Fruit fly (Drosophila melanogaster) whole organism, prepupa: ENCODE measurements around the gene RhoU.

Experiments used
- Blimp-1 ChIP-seq: fragments of 200-800 bp; sonication (Bioruptor generic); optimal IDR thresholded peaks from 3 replicates; lab custom pipeline; 2017; ENCODE audit warnings: missing biosample characterization, missing genetic modification characterization, mild to moderate bottlenecking, moderate library complexity, missing genetic modification reagents
- CG10631 ChIP-seq: fragments of 200-800 bp; sonication (Bioruptor generic); optimal IDR thresholded peaks from 2 replicates; lab custom pipeline; 2016; ENCODE audit warnings: missing biosample characterization, missing genetic modification characterization
- CG10669 ChIP-seq: fragments of 200-800 bp; sonication (Bioruptor generic); optimal IDR thresholded peaks from 3 replicates; lab custom pipeline; 2018; ENCODE audit warnings: missing biosample characterization, mild to moderate bottlenecking, missing genetic modification characterization, moderate library complexity
- CG11294 ChIP-seq: fragments of 200-800 bp; sonication (Bioruptor generic); IDR thresholded peaks from 2 replicates; pipeline ENCODE4 v1.3.6; 2022; ENCODE audit warnings: missing biosample characterization, missing genetic modification characterization
- CG15336 ChIP-seq: fragments of 200-800 bp; sonication (Bioruptor generic); IDR thresholded peaks from 2 replicates; pipeline ENCODE4 v1.3.6; 2022; ENCODE audit warnings: missing biosample characterization, missing genetic modification characterization
- CG3032 ChIP-seq: fragments of 200-800 bp; optimal IDR thresholded peaks from 2 replicates; lab custom pipeline; 2019; ENCODE audit warnings: missing biosample characterization, mild to moderate bottlenecking, missing genetic modification characterization, moderate library complexity
- CG31627 ChIP-seq: fragments of 200-800 bp; sonication (Bioruptor generic); optimal IDR thresholded peaks from 3 replicates; lab custom pipeline; 2016; ENCODE audit warnings: missing biosample characterization, missing genetic modification characterization
- CG32006 ChIP-seq: fragments of 200-800 bp; sonication (Bioruptor generic); optimal IDR thresholded peaks from 3 replicates; lab custom pipeline; 2017; ENCODE audit warnings: missing biosample characterization, mild to moderate bottlenecking, missing genetic modification characterization
- CG34406 ChIP-seq: fragments of 200-800 bp; sonication (Bioruptor generic); optimal IDR thresholded peaks from 3 replicates; lab custom pipeline; 2016; ENCODE audit warnings: missing biosample characterization, missing genetic modification characterization
- CG3919 ChIP-seq: fragments of 200-800 bp; sonication (Bioruptor generic); optimal IDR thresholded peaks from 3 replicates; lab custom pipeline; 2016; ENCODE audit warnings: missing biosample characterization, missing genetic modification characterization
- CG4318 ChIP-seq: fragments of 200-800 bp; sonication (Bioruptor generic); optimal IDR thresholded peaks from 3 replicates; lab custom pipeline; 2017; ENCODE audit warnings: missing biosample characterization, mild to moderate bottlenecking, missing genetic modification characterization
- CG6163 ChIP-seq: fragments of 200-800 bp; sonication (Bioruptor generic); IDR thresholded peaks from 3 replicates; pipeline ENCODE4 v1.3.6; 2022; ENCODE audit warnings: missing biosample characterization, missing genetic modification characterization
- CG6276 ChIP-seq: fragments of 200-800 bp; sonication (Bioruptor generic); optimal IDR thresholded peaks from 2 replicates; lab custom pipeline; 2017; ENCODE audit warnings: missing biosample characterization, mild to moderate bottlenecking, missing genetic modification characterization
- CG6792 ChIP-seq: fragments of 200-800 bp; sonication (Bioruptor generic); optimal IDR thresholded peaks from 3 replicates; lab custom pipeline; 2016; ENCODE audit warnings: missing biosample characterization, missing genetic modification characterization
- CG6854 ChIP-seq: fragments of 200-800 bp; sonication (Bioruptor generic); optimal IDR thresholded peaks from 2 replicates; lab custom pipeline; 2017; ENCODE audit warnings: missing biosample characterization, mild to moderate bottlenecking, missing genetic modification characterization
- CG7368 ChIP-seq: fragments of 200-800 bp; sonication (Bioruptor generic); optimal IDR thresholded peaks from 3 replicates; lab custom pipeline; 2016; ENCODE audit warnings: missing biosample characterization, missing genetic modification characterization
- CG8119 ChIP-seq: fragments of 200-800 bp; sonication (Bioruptor generic); IDR thresholded peaks from 3 replicates; pipeline ENCODE4 v1.3.6; 2022; ENCODE audit warnings: missing biosample characterization, missing genetic modification characterization
- CG8632 ChIP-seq: fragments of 200-800 bp; sonication (Bioruptor generic); optimal IDR thresholded peaks from 3 replicates; lab custom pipeline; 2016; ENCODE audit warnings: missing biosample characterization, missing genetic modification characterization
- CG9139 ChIP-seq: fragments of 200-800 bp; sonication (Bioruptor generic); optimal IDR thresholded peaks from 3 replicates; lab custom pipeline; 2017; ENCODE audit warnings: missing biosample characterization, mild to moderate bottlenecking, missing genetic modification characterization
- Eip78C ChIP-seq: fragments of 200-800 bp; sonication (Bioruptor generic); peaks from one replicate; lab custom pipeline; 2016; ENCODE audit warnings: missing biosample characterization, missing genetic modification characterization
- Eip93F ChIP-seq: fragments of 200-800 bp; sonication (Bioruptor generic); optimal IDR thresholded peaks from 2 replicates; lab custom pipeline; 2016; ENCODE audit warnings: missing biosample characterization, mild to moderate bottlenecking, missing genetic modification characterization
- Ets21C ChIP-seq: fragments of 200-800 bp; sonication (Bioruptor generic); optimal IDR thresholded peaks from 3 replicates; lab custom pipeline; 2016; ENCODE audit warnings: missing biosample characterization, missing genetic modification characterization
- Ets96B ChIP-seq: fragments of 200-800 bp; optimal IDR thresholded peaks from 2 replicates; lab custom pipeline; 2019; ENCODE audit warnings: missing biosample characterization, mild to moderate bottlenecking, missing genetic modification characterization, moderate library complexity
- Hr38 ChIP-seq: sonication (Bioruptor generic); optimal IDR thresholded peaks from 2 replicates; lab custom pipeline; 2016; ENCODE audit warnings: missing biosample characterization, missing genetic modification characterization
- Hr39 ChIP-seq: fragments of 200-800 bp; sonication (Bioruptor generic); optimal IDR thresholded peaks from 2 replicates; lab custom pipeline; 2016; ENCODE audit warnings: missing biosample characterization, missing genetic modification characterization
- Hr4 ChIP-seq: fragments of 200-800 bp; sonication (Bioruptor generic); optimal IDR thresholded peaks from 3 replicates; lab custom pipeline; 2016; ENCODE audit warnings: missing biosample characterization, missing genetic modification characterization
- Lpt ChIP-seq: fragments of 200-800 bp; sonication (Bioruptor generic); optimal IDR thresholded peaks from 3 replicates; lab custom pipeline; 2016; ENCODE audit warnings: missing biosample characterization, missing genetic modification characterization
- Met ChIP-seq: fragments of 200-800 bp; sonication (Bioruptor generic); optimal IDR thresholded peaks from 3 replicates; lab custom pipeline; 2016; ENCODE audit warnings: missing biosample characterization, missing genetic modification characterization
- OdsH ChIP-seq: fragments of 200-800 bp; sonication (Bioruptor generic); optimal IDR thresholded peaks from 3 replicates; lab custom pipeline; 2016; ENCODE audit warnings: missing biosample characterization, missing genetic modification characterization
- Smox ChIP-seq: fragments of 200-800 bp; sonication (Bioruptor generic); optimal IDR thresholded peaks from 3 replicates; lab custom pipeline; 2016; ENCODE audit warnings: missing biosample characterization, missing genetic modification characterization
- Sox102F ChIP-seq: fragments of 200-800 bp; sonication (Bioruptor generic); optimal IDR thresholded peaks from 2 replicates; lab custom pipeline; 2016; ENCODE audit warnings: missing biosample characterization, mild to moderate bottlenecking, missing genetic modification characterization
- Sox14 ChIP-seq: fragments of 200-800 bp; sonication (Bioruptor generic); optimal IDR thresholded peaks from 3 replicates; lab custom pipeline; 2016; ENCODE audit warnings: missing biosample characterization, missing genetic modification characterization
- Sox15 ChIP-seq: fragments of 200-800 bp; sonication (Bioruptor generic); optimal IDR thresholded peaks from 3 replicates; lab custom pipeline; 2016; ENCODE audit warnings: missing biosample characterization, missing genetic modification characterization
- achi ChIP-seq: fragments of 200-800 bp; sonication (Bioruptor generic); optimal IDR thresholded peaks from 3 replicates; lab custom pipeline; 2016; ENCODE audit warnings: missing biosample characterization, missing genetic modification characterization
- acj6 ChIP-seq: fragments of 200-800 bp; sonication (Bioruptor generic); optimal IDR thresholded peaks from 3 replicates; lab custom pipeline; 2016; ENCODE audit warnings: missing biosample characterization, missing genetic modification characterization
- cyc ChIP-seq: fragments of 200-800 bp; sonication (Bioruptor generic); optimal IDR thresholded peaks from 3 replicates; lab custom pipeline; 2016; ENCODE audit warnings: missing biosample characterization, missing genetic modification characterization
- dac ChIP-seq: fragments of 200-800 bp; sonication (Bioruptor generic); optimal IDR thresholded peaks from 2 replicates; lab custom pipeline; 2017; ENCODE audit warnings: missing biosample characterization, mild to moderate bottlenecking, missing genetic modification characterization
- dsx ChIP-seq: fragments of 200-800 bp; optimal IDR thresholded peaks from 3 replicates; lab custom pipeline; 2019; ENCODE audit warnings: missing biosample characterization, mild to moderate bottlenecking, missing genetic modification characterization, moderate library complexity; ENCODE audit not compliant: poor library complexity, severe bottlenecking
- eg ChIP-seq: fragments of 200-800 bp; sonication (Bioruptor generic); IDR thresholded peaks from 3 replicates; pipeline ENCODE4 v1.3.6; 2022; ENCODE audit warnings: missing biosample characterization, missing genetic modification characterization
- esn ChIP-seq: fragments of 200-800 bp; sonication (Bioruptor generic); optimal IDR thresholded peaks from 2 replicates; lab custom pipeline; 2016; ENCODE audit warnings: missing biosample characterization, mild to moderate bottlenecking, missing genetic modification characterization, moderate library complexity
- fd59A ChIP-seq: fragments of 200-800 bp; sonication (Bioruptor generic); optimal IDR thresholded peaks from 2 replicates; lab custom pipeline; 2017; ENCODE audit warnings: missing biosample characterization, mild to moderate bottlenecking, missing genetic modification characterization, missing genetic modification reagents
- fd85E ChIP-seq: fragments of 200-800 bp; sonication (Bioruptor generic); optimal IDR thresholded peaks from 3 replicates; lab custom pipeline; 2016; ENCODE audit warnings: missing biosample characterization, missing genetic modification characterization
- lz ChIP-seq: fragments of 200-800 bp; sonication (Bioruptor generic); optimal IDR thresholded peaks from 3 replicates; lab custom pipeline; 2016; ENCODE audit warnings: missing biosample characterization, missing genetic modification characterization
- net ChIP-seq: fragments of 200-800 bp; sonication (Bioruptor generic); optimal IDR thresholded peaks from 3 replicates; lab custom pipeline; 2016; ENCODE audit warnings: missing biosample characterization, missing genetic modification characterization
- pdm3 ChIP-seq: fragments of 200-800 bp; sonication (Bioruptor generic); optimal IDR thresholded peaks from 3 replicates; lab custom pipeline; 2016; ENCODE audit warnings: missing biosample characterization, missing genetic modification characterization
- salr ChIP-seq, 2 experiments: fragments of 200-800 bp; sonication (Bioruptor generic); optimal IDR thresholded peaks; 3 replicates each; lab custom pipeline; 2016 to 2018; ENCODE audit warnings: missing biosample characterization in 2 of 2, missing genetic modification characterization in 2 of 2, mild to moderate bottlenecking in 1 of 2
- ss ChIP-seq, 2 experiments: fragments of 200-800 bp; sonication (Bioruptor generic); optimal IDR thresholded peaks; 2 replicates in 1 of 2; 3 replicates in 1 of 2; lab custom pipeline; 2017 to 2018; ENCODE audit warnings: mild to moderate bottlenecking in 2 of 2, missing biosample characterization in 2 of 2, missing genetic modification characterization in 2 of 2, moderate library complexity in 1 of 2
- svp ChIP-seq: fragments of 200-800 bp; sonication (Bioruptor generic); peaks from one replicate; lab custom pipeline; 2016; ENCODE audit warnings: missing biosample characterization, missing genetic modification characterization
- vri ChIP-seq: fragments of 200-800 bp; sonication (Bioruptor generic); optimal IDR thresholded peaks from 3 replicates; lab custom pipeline; 2016; ENCODE audit warnings: missing biosample characterization, mild to moderate bottlenecking, missing genetic modification characterization

The RhoU gene

dm6 chrX:10104477-10104876, 18.1 kb downstream of the RhoU start (continued):
- TF ChIP-seq OdsH (GFP tag; lab: Kevin White, UChicago), result peak; percentile 68
- TF ChIP-seq Ets96B, result peak; percentile 18
- no peak for TF ChIP-seq Lpt (GFP tag; lab: Kevin White, UChicago)
- TF ChIP-seq CG34406, result peak; percentile 64
- peak; percentile 45 for TF ChIP-seq CG10669
- TF ChIP-seq CG6854 (GFP tag; lab: Kevin White, UChicago), result peak; percentile 28
- TF ChIP-seq net (GFP tag; lab: Kevin White, UChicago), result peak; percentile 62
- no peak for TF ChIP-seq CG11294 (GFP tag; lab: Robert Waterston, UW)

DNA sequence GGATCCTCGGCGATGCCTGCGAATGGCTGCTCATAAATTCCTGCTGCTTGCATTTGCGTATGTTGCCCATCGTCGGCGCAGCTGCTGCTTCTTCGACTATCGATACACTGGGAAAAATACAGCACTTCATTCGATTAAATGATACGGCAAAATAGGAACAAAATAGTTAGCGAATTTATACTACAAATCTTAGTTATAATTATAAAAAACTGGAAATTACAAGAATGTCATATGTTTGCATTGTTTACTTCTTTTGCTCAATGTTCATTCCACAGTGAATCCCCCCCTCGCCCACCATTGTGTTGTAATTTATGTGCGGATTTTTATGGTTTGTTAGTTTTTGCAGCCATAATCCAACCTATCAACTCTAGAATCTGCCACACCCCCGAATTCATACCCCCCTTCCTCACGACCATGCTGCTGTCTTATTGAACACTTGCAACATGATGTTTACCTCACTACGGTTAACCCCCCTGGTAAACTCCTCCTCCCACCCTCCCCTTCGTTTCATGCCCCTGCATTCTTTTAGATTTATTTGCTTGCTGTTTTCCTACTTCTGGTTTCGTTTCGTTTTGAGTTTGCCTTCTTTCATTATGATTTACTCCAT, 19.5 kb downstream of the RhoU start:
- peak; percentile 41 for TF ChIP-seq CG6792 (GFP tag; lab: Kevin White, UChicago)
- peak; percentile 33 for TF ChIP-seq Met (GFP tag; lab: Kevin White, UChicago)
- TF ChIP-seq salr (GFP tag; optimal IDR thresholded peaks at IDR 0.05; lab: Kevin White, UChicago), result peak; percentile 51 to 56
- peak; percentile 40 for TF ChIP-seq Hr39 (GFP tag; lab: Kevin White, UChicago)
- no peak for TF ChIP-seq Ets21C (GFP tag; lab: Kevin White, UChicago)
- peak; percentile 62 for TF ChIP-seq fd59A (GFP tag; lab: Kevin White, UChicago)
- no peak for TF ChIP-seq Blimp-1 (GFP tag; lab: Kevin White, UChicago)
- peak; percentile 66 for TF ChIP-seq svp (GFP tag; lab: Kevin White, UChicago)
- TF ChIP-seq lz (GFP tag; lab: Kevin White, UChicago), result peak; percentile 14
- peak; percentile 40 for TF ChIP-seq CG9139 (GFP tag; lab: Kevin White, UChicago)
- peak; percentile 68 for TF ChIP-seq acj6
- TF ChIP-seq CG6854 (GFP tag; lab: Kevin White, UChicago), result no peak
- TF ChIP-seq achi (GFP tag; lab: Kevin White, UChicago), result peak; percentile 70
- peak; percentile 43 for TF ChIP-seq CG8632 (GFP tag; lab: Kevin White, UChicago)
- peak; percentile 75 for TF ChIP-seq Ets96B
- TF ChIP-seq Eip78C (GFP tag; lab: Kevin White, UChicago), result peak; percentile 89
- TF ChIP-seq Sox14 (GFP tag; lab: Kevin White, UChicago), result peak; percentile 59
- peak; percentile 74 for TF ChIP-seq CG15336
- peak; percentile 56 for TF ChIP-seq Lpt (GFP tag; lab: Kevin White, UChicago)
- TF ChIP-seq CG10631 (GFP tag; lab: Kevin White, UChicago), result peak; percentile 75
- TF ChIP-seq esn (GFP tag; lab: Kevin White, UChicago), result peak; percentile 26
- no peak for TF ChIP-seq Sox15 (GFP tag; lab: Kevin White, UChicago)
- TF ChIP-seq CG7368 (GFP tag; lab: Kevin White, UChicago), result peak; percentile 33
- peak; percentile 12 for TF ChIP-seq Sox102F (GFP tag; lab: Kevin White, UChicago)
- peak; percentile 72 for TF ChIP-seq pdm3 (GFP tag; lab: Kevin White, UChicago)
- peak; percentile 25 for TF ChIP-seq CG31627
- peak; percentile 65 for TF ChIP-seq CG11294 (GFP tag; lab: Robert Waterston, UW)
- peak; percentile 63 to 66 for TF ChIP-seq ss (GFP tag; optimal IDR thresholded peaks at IDR 0.05; lab: Kevin White, UChicago)
- peak; percentile 68 for TF ChIP-seq CG32006 (GFP tag; lab: Kevin White, UChicago)
- peak; percentile 52 for TF ChIP-seq net (GFP tag; lab: Kevin White, UChicago)
- peak; percentile 40 for TF ChIP-seq CG4318 (GFP tag; lab: Kevin White, UChicago)
- TF ChIP-seq cyc (GFP tag; lab: Kevin White, UChicago), result peak; percentile 38
- peak; percentile 50 for TF ChIP-seq CG34406
- no peak for TF ChIP-seq Hr38 (GFP tag; lab: Kevin White, UChicago)
- no peak for TF ChIP-seq Eip93F (GFP tag; lab: Kevin White, UChicago)
- TF ChIP-seq eg (GFP tag; lab: Robert Waterston, UW), result peak; percentile 81
- TF ChIP-seq dac (GFP tag; lab: Kevin White, UChicago), result no peak
- no peak for TF ChIP-seq fd85E (GFP tag; lab: Kevin White, UChicago)
- peak; percentile 58 for TF ChIP-seq Hr4 (GFP tag; lab: Kevin White, UChicago)
- TF ChIP-seq CG8119 (GFP tag; lab: Robert Waterston, UW), result peak; percentile 69
- TF ChIP-seq vri (GFP tag; lab: Kevin White, UChicago), result no peak
- TF ChIP-seq CG3919 (GFP tag; lab: Kevin White, UChicago), result peak; percentile 75
- TF ChIP-seq CG6276 (GFP tag; lab: Kevin White, UChicago), result peak; percentile 30
- TF ChIP-seq CG6163 (GFP tag; lab: Robert Waterston, UW), result peak; percentile 82
- peak; percentile 17 for TF ChIP-seq Smox (GFP tag; lab: Kevin White, UChicago)
- peak; percentile 56 for TF ChIP-seq dsx (GFP tag; lab: Kevin White, UChicago)
- TF ChIP-seq CG3032, result peak; percentile 82
